Fruit fly (Drosophila melanogaster): Measurements from ENCODE around the gene Peritrophin-15b.

The Peritrophin-15b gene

dm6 chr2L:8371354-8371937 is 23.3 kb downstream of the Peritrophin-15b start (continued):
- TF ChIP-seq CG34422 (GFP tag; IDR thresholded peaks at IDR 0.05) (no peak), Camta (GFP tag; optimal IDR thresholded peaks at IDR 0.05) (no peak), cato (GFP tag; optimal IDR thresholded peaks at IDR 0.05; ENCODE audit: borderline replicate concordance) (no peak), sqz (GFP tag; optimal IDR thresholded peaks at IDR 0.05) (no peak), Ptx1 (GFP tag; IDR thresholded peaks at IDR 0.05) (no peak), fd3F (GFP tag; optimal IDR thresholded peaks at IDR 0.05) (no peak), Nf-YC (tag; optimal IDR thresholded peaks at IDR 0.05) (no peak), chinmo (GFP tag; IDR thresholded peaks at IDR 0.05; ENCODE audit: partially characterized antibody) (no peak), Hr3 (GFP tag; optimal IDR thresholded peaks at IDR 0.05) (no peak), lola (GFP tag; optimal IDR thresholded peaks at IDR 0.05) (no peak), Mad (GFP tag; optimal IDR thresholded peaks at IDR 0.05) (no peak), CG5180 (GFP tag; optimal IDR thresholded peaks at IDR 0.05) (no peak), CG5245 (GFP tag; optimal IDR thresholded peaks at IDR 0.05) (no peak), ap (GFP tag; IDR thresholded peaks at IDR 0.05) (no peak), NFAT (GFP tag; IDR thresholded peaks at IDR 0.05) (no peak), CG9215 (GFP tag; IDR thresholded peaks at IDR 0.05) (no peak), CG42726 (GFP tag; IDR thresholded peaks at IDR 0.05; ENCODE audit: partially characterized antibody) (no peak), Med (GFP tag) (peak; percentile 61), crol (GFP tag; IDR thresholded peaks at IDR 0.05) (no peak), MBD-R2 (GFP tag; IDR thresholded peaks at IDR 0.05) (no peak), CG15011 (GFP tag; optimal IDR thresholded peaks at IDR 0.05) (no peak), Lpt (GFP tag; optimal IDR thresholded peaks at IDR 0.05) (no peak), CG11723 (GFP tag; optimal IDR thresholded peaks at IDR 0.05) (no peak), CG10979 (tag; optimal IDR thresholded peaks at IDR 0.05) (no peak), Bgb (GFP tag; IDR thresholded peaks at IDR 0.05; ENCODE audit: partially characterized antibody) (no peak), CG4617 (GFP tag; optimal IDR thresholded peaks at IDR 0.05; ENCODE audit: borderline replicate concordance) (no peak), her (GFP tag; optimal IDR thresholded peaks at IDR 0.05) (no peak), vnd (GFP tag; IDR thresholded peaks at IDR 0.05; ENCODE audit: partially characterized antibody) (no peak), ken (GFP tag; IDR thresholded peaks at IDR 0.05) (no peak), gsb (GFP tag; IDR thresholded peaks at IDR 0.05) (no peak), D19A (tag; optimal IDR thresholded peaks at IDR 0.05) (no peak), Rfx (GFP tag; IDR thresholded peaks at IDR 0.05) (no peak), amos (GFP tag; IDR thresholded peaks at IDR 0.05; ENCODE audit: partially characterized antibody) (no peak), CG17359 (tag; optimal IDR thresholded peaks at IDR 0.05) (peak; percentile 14), CG8290 (GFP tag; optimal IDR thresholded peaks at IDR 0.05) (no peak), CG8290 (tag; optimal IDR thresholded peaks at IDR 0.05) (no peak), salm (tag; optimal IDR thresholded peaks at IDR 0.05) (no peak), bigmax (GFP tag; optimal IDR thresholded peaks at IDR 0.05) (no peak), CG9876 (GFP tag; optimal IDR thresholded peaks at IDR 0.05) (no peak), CG1832 (GFP tag; optimal IDR thresholded peaks at IDR 0.05) (no peak), CG8944 (GFP tag; optimal IDR thresholded peaks at IDR 0.05) (no peak), CG8388 (GFP tag; optimal IDR thresholded peaks at IDR 0.05) (peak; percentile 4), oc (tag; optimal IDR thresholded peaks at IDR 0.05) (no peak), klu (GFP tag; IDR thresholded peaks at IDR 0.05) (no peak), CG6765 (GFP tag; optimal IDR thresholded peaks at IDR 0.05) (no peak), CG31224 (GFP tag; IDR thresholded peaks at IDR 0.05) (no peak), CG3163 (GFP tag; optimal IDR thresholded peaks at IDR 0.05) (no peak), CG3281 (GFP tag; optimal IDR thresholded peaks at IDR 0.05) (no peak), tgo (GFP tag; IDR thresholded peaks at IDR 0.05) (no peak; the same call in 2 of the 3 replicates), CG9797 (GFP tag; optimal IDR thresholded peaks at IDR 0.05) (no peak), Mrtf (GFP tag; IDR thresholded peaks at IDR 0.05) (no peak)
